Worm (Caenorhabditis elegans): ENCODE measurements around the gene best-14.

The best-14 gene

DNA sequence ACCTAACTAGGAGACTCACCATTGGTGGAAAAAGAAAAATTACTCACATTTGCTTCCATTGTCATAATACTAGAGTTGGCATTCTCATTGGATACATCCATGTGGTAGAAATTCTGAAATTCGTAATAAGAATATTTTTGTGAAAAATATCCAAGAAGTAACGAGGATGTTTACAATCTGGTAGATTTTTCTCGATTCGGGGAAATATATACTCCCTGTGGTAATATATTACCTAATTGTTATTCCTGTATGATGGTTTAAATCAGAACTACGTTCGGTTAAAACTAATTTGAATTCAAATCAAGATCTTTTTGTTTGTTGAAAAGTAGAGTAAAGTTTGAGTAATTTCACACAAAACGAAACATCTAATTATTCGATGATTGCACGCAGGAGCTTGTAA, 8.8 kb upstream of the best-14 start, which contains the start of gene srd-34:
TSS of gene srd-34 (minus strand) at position 101 of the 400 bp plus-strand sequence.
- TF ChIP-seq W03F9.2 (tag; optimal IDR thresholded peaks at IDR 0.05), result no peak
- TF ChIP-seq him-1 (tag; optimal IDR thresholded peaks at IDR 0.05), result no peak
- TF ChIP-seq dao-5 (tag; optimal IDR thresholded peaks at IDR 0.05), result no peak

DNA sequence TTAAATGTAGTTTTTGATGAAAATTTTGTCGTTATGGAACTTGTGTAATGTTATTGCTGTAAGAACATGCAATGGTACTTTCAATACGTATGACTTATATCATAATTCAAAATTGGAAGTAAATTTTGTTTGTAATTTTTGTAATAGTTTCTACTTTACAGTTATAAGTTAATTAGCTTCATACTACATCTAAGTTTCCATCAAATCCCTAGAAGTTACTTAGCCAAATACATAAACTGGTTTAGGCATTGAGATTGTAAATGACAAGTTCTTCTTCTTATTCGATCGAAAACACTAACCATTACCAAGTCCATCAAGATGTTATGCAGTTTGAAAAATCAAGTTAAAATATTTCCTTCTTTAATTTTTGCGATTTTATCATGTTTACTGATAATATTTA, 8.1 kb upstream of the best-14 start, which contains the start of gene F32G8.2:
TSS of gene F32G8.2 (plus strand) at position 301 of the 400 bp plus-strand sequence.
- no peak for TF ChIP-seq him-1 (tag; optimal IDR thresholded peaks at IDR 0.05)
- no peak for TF ChIP-seq W03F9.2 (tag; optimal IDR thresholded peaks at IDR 0.05)
- no peak for TF ChIP-seq dao-5 (tag; optimal IDR thresholded peaks at IDR 0.05)

DNA sequence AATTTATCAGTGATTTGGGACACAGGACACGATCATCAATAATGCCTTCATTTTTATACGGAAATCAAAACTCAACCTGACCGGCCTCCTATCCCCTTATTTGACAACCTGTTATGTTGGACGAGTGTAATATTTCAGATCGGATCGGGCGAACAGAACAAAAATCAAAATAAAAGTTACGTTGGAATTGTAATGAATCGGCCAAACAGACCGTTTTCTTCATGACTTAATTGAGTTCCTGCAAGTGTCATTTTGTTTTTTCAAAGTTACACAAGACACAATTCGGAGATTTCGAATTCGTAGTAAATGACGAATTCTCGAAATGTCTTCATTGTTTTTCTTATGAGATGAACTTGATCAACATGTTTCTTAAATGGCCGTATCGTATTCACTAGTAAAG, 2.5 kb upstream of the best-14 start, which contains the start of gene F32G8.3:
TSS of gene F32G8.3 (minus strand) at position 101 of the 400 bp plus-strand sequence.
- TF ChIP-seq him-1 (tag; optimal IDR thresholded peaks at IDR 0.05), result no peak
- no peak for TF ChIP-seq W03F9.2 (tag; optimal IDR thresholded peaks at IDR 0.05)
- no peak for TF ChIP-seq dao-5 (tag; optimal IDR thresholded peaks at IDR 0.05)

DNA sequence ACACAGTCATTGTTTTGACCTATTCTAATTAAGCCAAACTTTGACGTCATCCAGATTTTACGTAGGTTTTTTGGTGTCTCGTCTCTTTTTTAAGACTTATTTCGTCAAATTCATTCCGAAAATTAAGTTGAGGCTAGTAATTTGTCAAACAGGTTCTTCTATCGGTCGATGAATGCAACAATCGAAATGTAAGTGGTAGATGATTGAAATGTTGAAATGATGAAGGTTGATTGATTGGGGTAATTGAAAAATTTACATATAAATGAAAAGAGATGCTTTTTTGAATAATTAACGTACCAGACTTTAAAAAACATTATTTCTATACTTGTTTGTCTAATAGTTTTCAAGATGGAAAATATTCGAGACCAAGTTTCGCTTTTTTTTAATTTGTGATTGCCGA, 1.4 kb upstream of the best-14 start:
- TF ChIP-seq W03F9.2 (tag; optimal IDR thresholded peaks at IDR 0.05) (no peak), dao-5 (tag; optimal IDR thresholded peaks at IDR 0.05) (no peak), him-1 (tag; optimal IDR thresholded peaks at IDR 0.05) (no peak)

DNA sequence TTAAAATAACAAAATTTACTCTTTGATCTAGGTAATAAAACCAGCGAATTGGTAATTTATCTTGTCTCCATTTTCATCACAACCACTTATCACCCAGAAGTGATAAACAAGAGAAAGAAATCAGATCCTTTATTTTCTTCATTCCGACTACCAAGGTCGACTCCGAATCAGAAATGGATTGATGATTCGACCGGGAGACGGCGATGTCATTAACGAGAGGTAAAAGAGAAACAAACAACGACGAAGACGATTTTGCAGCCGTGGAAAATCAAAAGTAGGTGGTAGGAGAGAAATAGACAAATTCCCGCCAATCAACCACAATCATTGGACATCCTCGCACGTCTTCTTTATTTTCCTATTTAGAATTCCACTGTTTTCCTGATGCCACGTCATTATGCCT, 682 bp upstream of the best-14 start:
- TF ChIP-seq him-1 (tag; optimal IDR thresholded peaks at IDR 0.05), result no peak
- TF ChIP-seq dao-5 (tag; optimal IDR thresholded peaks at IDR 0.05), result no peak
- TF ChIP-seq W03F9.2 (tag; optimal IDR thresholded peaks at IDR 0.05), result no peak

DNA sequence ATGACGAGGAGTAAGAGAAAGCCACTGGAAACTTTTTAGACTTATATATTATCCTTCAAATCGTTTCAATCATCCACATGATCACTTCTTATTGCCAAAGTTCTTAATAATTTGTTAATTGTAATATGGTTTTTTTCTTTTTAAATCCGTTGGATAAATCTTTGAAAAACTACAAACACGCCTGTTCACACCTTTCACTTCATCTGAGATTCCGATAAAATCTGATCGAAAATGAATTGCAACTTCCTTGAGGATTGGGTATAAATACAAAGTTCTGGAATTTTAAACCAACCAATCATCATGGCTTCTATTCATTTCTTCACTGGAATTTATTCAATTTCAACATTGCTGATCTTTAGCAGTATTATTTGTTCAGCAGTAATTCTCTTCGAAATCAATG, 2.8 kb downstream of the best-14 start, which contains the start of gene col-152:
TSS of gene col-152 (plus strand) at position 301 of the 400 bp plus-strand sequence.
- TF ChIP-seq him-1 (tag; optimal IDR thresholded peaks at IDR 0.05) (no peak), W03F9.2 (tag; optimal IDR thresholded peaks at IDR 0.05) (no peak), dao-5 (tag; optimal IDR thresholded peaks at IDR 0.05) (no peak)

DNA sequence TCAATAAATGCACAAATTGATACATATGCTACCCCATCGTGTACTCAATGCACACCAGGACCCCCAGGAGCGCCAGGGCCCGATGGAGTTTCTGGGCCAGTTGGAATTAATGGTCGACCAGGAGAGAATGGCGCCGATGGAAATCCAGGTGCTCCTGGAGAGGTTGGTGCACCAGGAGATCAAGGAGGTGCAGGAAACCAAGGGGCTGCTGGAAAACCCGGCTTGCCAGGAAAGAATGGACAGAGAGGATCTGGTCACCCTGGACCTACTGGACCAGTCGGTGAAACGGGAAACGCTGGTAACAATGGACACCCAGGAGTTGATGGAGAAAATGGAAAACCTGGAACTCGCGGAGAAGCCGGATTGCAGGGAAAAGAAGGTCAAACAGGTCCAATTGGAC, 3.9 kb downstream of the best-14 start:
- TF ChIP-seq him-1 (tag; optimal IDR thresholded peaks at IDR 0.05) (no peak), W03F9.2 (tag; optimal IDR thresholded peaks at IDR 0.05) (no peak), dao-5 (tag; optimal IDR thresholded peaks at IDR 0.05) (no peak)

DNA sequence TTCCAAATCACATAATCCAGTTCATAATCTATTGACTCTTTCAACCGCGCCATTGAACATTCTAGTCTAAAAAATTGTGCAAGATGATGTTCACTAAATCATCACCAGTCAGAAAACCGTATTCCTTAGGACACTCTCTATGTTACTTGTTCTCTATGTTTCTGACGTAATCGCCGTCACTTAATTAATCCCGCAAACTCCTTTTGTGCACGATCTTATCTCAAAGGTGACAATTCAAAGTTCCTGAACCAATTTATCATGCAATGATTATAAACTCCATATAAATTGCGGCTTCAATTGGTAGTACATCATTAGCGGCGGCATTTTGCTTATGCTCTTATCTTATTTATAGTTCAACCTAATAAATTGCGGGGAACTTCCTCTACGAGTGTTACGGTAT, 5.0 kb downstream of the best-14 start:
- TF ChIP-seq W03F9.2 (tag; optimal IDR thresholded peaks at IDR 0.05), result no peak
- TF ChIP-seq dao-5 (tag; optimal IDR thresholded peaks at IDR 0.05), result no peak
- no peak for TF ChIP-seq him-1 (tag; optimal IDR thresholded peaks at IDR 0.05)

DNA sequence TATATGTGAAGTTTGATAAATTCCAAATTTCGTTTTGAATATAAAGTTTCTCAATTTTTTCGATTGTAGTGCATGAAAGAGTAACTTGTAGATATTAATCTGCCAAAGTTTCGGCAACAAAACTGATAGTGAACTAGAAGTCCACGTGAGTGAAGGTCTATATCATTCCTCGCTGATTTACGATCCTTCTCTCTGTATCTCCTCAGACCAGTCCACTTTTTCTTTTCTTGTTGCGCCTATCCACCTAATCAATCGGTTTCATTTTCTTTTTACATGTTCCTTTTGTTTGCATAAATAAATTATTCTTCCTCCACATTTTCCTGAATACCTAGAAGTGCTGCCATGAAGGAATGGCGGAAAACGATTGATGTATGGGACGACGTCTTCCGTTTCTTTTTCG, 6.4 kb downstream of the best-14 start:
- TF ChIP-seq him-1 (tag; optimal IDR thresholded peaks at IDR 0.05), result no peak
- TF ChIP-seq W03F9.2 (tag; optimal IDR thresholded peaks at IDR 0.05), result no peak
- no peak for TF ChIP-seq dao-5 (tag; optimal IDR thresholded peaks at IDR 0.05)

DNA sequence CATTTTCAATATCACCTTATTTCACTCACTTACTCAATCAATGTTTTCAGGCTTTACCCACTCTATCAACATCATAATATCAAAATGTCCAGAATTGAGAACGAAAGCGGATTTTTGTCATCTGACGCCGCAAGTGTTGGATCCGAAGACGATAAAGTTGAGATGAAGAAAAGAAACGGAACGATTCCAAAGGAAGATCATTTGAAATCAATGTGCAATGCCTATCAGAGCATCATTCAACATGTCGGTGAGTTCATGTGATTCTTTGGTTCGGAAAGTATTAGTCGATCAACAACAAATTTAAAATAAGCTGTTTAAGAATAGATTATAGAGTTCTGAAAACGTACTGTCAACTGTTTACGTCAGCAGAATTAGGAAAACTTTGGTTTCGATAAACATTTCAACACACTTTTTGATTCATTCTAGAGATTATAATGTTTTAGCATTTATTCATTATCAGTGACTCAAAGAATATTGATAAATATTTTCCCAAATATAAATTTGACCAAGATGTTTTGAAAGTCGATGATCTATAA, 7.1 kb downstream of the best-14 start, which contains the start of gene cat-4:
TSS of gene cat-4 (plus strand) at position 51 of the 536 bp plus-strand sequence.
- TF ChIP-seq W03F9.2 (tag; optimal IDR thresholded peaks at IDR 0.05) (no peak), dao-5 (tag; optimal IDR thresholded peaks at IDR 0.05) (no peak), him-1 (tag; optimal IDR thresholded peaks at IDR 0.05) (no peak)

DNA sequence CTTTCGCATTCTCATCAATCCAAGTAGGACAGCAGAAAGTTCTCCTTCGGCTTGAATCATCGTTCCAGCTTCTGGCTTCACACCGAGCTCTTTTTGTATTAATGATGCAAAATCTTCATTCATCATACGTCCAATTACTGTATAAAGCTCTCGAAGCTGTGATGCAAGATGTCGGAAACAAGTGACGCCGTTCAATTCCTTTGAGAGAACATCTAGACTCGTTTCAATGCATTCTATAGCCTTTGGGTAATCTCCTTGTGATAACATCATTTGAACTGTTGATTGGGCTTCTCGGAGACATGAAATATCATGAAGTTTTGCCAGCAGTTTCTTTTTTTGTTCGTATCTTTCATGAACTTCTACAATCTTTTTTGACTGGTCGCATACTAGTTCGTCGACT, 10.7 kb downstream of the best-14 start:
- TF ChIP-seq dao-5 (tag; optimal IDR thresholded peaks at IDR 0.05) (no peak), W03F9.2 (tag; optimal IDR thresholded peaks at IDR 0.05) (no peak), him-1 (tag; optimal IDR thresholded peaks at IDR 0.05) (no peak)

DNA sequence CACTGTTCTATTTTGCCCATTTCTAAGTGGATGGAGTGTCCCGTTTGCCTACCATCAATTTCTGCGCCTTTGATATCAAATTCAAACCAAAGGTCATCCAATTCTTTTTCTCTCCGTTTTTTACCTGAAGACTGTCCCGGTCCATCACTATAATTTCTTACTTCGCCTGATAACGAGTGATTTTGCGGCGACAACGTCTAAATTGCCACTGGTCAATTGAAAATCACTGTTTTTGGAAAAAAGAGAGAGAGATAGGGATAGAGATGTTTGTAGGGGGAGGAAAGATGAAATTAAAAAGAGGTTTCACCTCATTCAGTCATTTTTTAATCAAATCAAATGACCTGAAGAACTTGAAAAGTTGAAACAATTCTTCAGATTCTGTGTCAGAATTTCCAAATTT, 13.7 kb downstream of the best-14 start:
- no peak for TF ChIP-seq dao-5 (tag; optimal IDR thresholded peaks at IDR 0.05)
- TF ChIP-seq him-1 (tag; optimal IDR thresholded peaks at IDR 0.05), result no peak
- TF ChIP-seq W03F9.2 (tag; optimal IDR thresholded peaks at IDR 0.05), result no peak

DNA sequence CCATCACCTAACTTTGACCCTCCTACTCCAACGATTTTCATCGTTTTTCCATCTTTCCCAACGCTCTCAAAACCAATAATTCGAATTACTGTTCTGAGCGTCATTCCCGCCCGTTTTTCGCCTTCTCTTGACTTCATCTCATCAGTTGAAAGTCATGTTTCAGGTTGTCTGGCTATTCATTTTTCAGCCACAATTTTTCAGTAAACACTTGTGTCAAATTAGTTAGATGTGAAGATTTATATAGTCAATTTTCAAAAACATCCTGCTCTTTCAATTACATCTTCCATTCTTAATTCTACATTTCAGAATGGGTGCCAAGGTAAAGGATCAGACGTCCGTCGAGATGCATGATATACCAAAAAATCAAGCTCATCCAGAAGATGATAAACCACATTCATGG, 14.8 kb downstream of the best-14 start, which contains the start of gene del-6:
TSS of gene del-6 (plus strand) at position 301 of the 400 bp plus-strand sequence.
- TF ChIP-seq W03F9.2 (tag; optimal IDR thresholded peaks at IDR 0.05) (no peak), dao-5 (tag; optimal IDR thresholded peaks at IDR 0.05) (no peak)

DNA sequence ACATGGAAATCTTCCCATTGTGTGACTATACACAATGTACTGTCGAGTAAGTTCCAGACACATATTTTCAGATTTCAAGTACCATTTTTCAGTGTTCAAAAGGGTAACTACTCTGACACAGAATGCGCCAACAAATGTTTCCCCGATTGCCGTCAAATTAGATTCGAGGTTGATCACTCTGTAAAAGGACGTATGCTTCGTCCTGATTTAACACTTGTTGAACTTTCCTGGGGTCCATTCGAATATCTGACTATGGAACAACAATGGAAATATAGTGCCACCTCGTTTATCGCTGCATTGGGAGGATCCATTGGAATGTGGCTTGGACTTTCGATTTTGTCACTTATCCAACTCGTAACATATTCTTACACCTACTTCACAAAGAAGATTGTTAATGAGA, 16.4 kb downstream of the best-14 start:
- TF ChIP-seq W03F9.2 (tag; optimal IDR thresholded peaks at IDR 0.05) (no peak), him-1 (tag; optimal IDR thresholded peaks at IDR 0.05) (no peak), dao-5 (tag; optimal IDR thresholded peaks at IDR 0.05) (no peak)

DNA sequence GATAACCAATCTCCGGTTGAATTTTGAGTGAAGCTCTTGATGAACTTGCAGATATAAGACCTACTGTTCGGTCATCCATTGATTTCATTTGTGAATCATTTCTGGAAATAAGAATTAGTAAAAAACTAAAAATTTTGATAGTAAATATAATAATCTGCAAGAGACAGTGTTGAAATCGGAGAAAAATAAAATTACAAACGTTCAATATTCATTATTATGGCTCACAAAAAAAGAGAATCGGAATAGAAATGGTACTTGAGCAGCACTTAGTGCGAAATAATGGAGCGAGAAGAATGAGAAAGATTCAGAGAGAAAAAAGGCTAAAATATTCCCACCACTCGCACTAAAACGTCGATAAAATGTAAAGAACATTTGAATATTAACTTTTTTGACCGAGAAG, 18.5 kb downstream of the best-14 start, which contains the start of gene vps-54:
TSS of gene vps-54 (minus strand) at position 101 of the 400 bp plus-strand sequence.
- TF ChIP-seq him-1 (tag; optimal IDR thresholded peaks at IDR 0.05) (no peak), W03F9.2 (tag; optimal IDR thresholded peaks at IDR 0.05) (no peak)

Data from whole organism, L4/young adult.